Fruit fly (Drosophila melanogaster) whole organism, embryonic: Measurements from ENCODE around the gene CG7966.

ENCODE experiments used
- CG1024 ChIP-seq: fragments of 200-800 bp; sonication (Bioruptor generic); IDR thresholded peaks from 2 replicates; pipeline ENCODE4 v1.3.6; 2022; ENCODE audit warnings: missing biosample characterization, missing genetic modification characterization
- CG11093 ChIP-seq: fragments of 200-800 bp; sonication (Bioruptor generic); IDR thresholded peaks from 3 replicates; pipeline ENCODE4 v1.3.6; 2022; ENCODE audit warnings: missing biosample characterization, missing genetic modification characterization
- CG11696 ChIP-seq: fragments of 200-800 bp; sonication (Bioruptor generic); IDR thresholded peaks from 2 replicates; pipeline ENCODE4 v1.3.6; 2022; ENCODE audit warnings: missing biosample characterization, missing genetic modification characterization
- CG12299 ChIP-seq: fragments of 200-800 bp; sonication (Bioruptor generic); optimal IDR thresholded peaks from 2 replicates; lab custom pipeline; 2018; ENCODE audit warnings: missing biosample characterization, mild to moderate bottlenecking, missing genetic modification characterization
- CG12744 ChIP-seq: fragments of 200-800 bp; sonication (Bioruptor generic); optimal IDR thresholded peaks from 2 replicates; lab custom pipeline; 2016; ENCODE audit warnings: missing biosample characterization, missing genetic modification characterization
- CG15073 ChIP-seq: fragments of 200-800 bp; sonication (Bioruptor generic); optimal IDR thresholded peaks from 2 replicates; lab custom pipeline; 2016; ENCODE audit warnings: missing biosample characterization, missing genetic modification characterization
- CG15269 ChIP-seq: fragments of 200-800 bp; sonication (Bioruptor generic); optimal IDR thresholded peaks from 2 replicates; lab custom pipeline; 2018; ENCODE audit warnings: missing biosample characterization, mild to moderate bottlenecking, missing genetic modification characterization, moderate library complexity
- CG1602 ChIP-seq: fragments of 200-800 bp; sonication (Bioruptor generic); optimal IDR thresholded peaks from 3 replicates; lab custom pipeline; 2016; ENCODE audit warnings: missing biosample characterization, missing genetic modification characterization
- CG16815 ChIP-seq: fragments of 200-800 bp; sonication (Bioruptor generic); optimal IDR thresholded peaks from 3 replicates; lab custom pipeline; 2017; ENCODE audit warnings: missing biosample characterization, mild to moderate bottlenecking, missing genetic modification characterization
- CG17385 ChIP-seq: fragments of 200-800 bp; sonication (Bioruptor generic); optimal IDR thresholded peaks from 3 replicates; lab custom pipeline; 2018; ENCODE audit warnings: missing biosample characterization, mild to moderate bottlenecking, missing genetic modification characterization
- CG17802 ChIP-seq: fragments of 200-800 bp; sonication (Bioruptor generic); optimal IDR thresholded peaks from 2 replicates; lab custom pipeline; 2018; ENCODE audit warnings: missing biosample characterization, mild to moderate bottlenecking, missing genetic modification characterization, moderate library complexity
- CG18011 ChIP-seq: fragments of 200-800 bp; sonication (Bioruptor generic); optimal IDR thresholded peaks from 2 replicates; lab custom pipeline; 2017; ENCODE audit warnings: missing biosample characterization, missing genetic modification characterization, mild to moderate bottlenecking, moderate library complexity, missing genotype
- CG18764 ChIP-seq: fragments of 200-800 bp; sonication (Bioruptor generic); optimal IDR thresholded peaks from 3 replicates; lab custom pipeline; 2016; ENCODE audit warnings: missing biosample characterization, missing genetic modification characterization
- CG4617 ChIP-seq: fragments of 200-800 bp; sonication (Bioruptor generic); optimal IDR thresholded peaks from 3 replicates; lab custom pipeline; 2016; ENCODE audit warnings: missing biosample characterization, missing genetic modification characterization, borderline replicate concordance
- CG4854 ChIP-seq: fragments of 200-800 bp; sonication (Bioruptor generic); optimal IDR thresholded peaks from 2 replicates; lab custom pipeline; 2016; ENCODE audit warnings: missing biosample characterization, missing genetic modification characterization, inconsistent platforms
- Dip2 ChIP-seq: fragments of 200-800 bp; sonication (Bioruptor generic); IDR thresholded peaks from 2 replicates; pipeline ENCODE4 v1.3.6; 2022; ENCODE audit warnings: missing biosample characterization, missing genetic modification characterization
- Ets97D ChIP-seq: fragments of 200-800 bp; sonication (Bioruptor generic); optimal IDR thresholded peaks from 3 replicates; lab custom pipeline; 2016; ENCODE audit warnings: missing biosample characterization, missing genetic modification characterization
- Fer3 ChIP-seq: fragments of 200-800 bp; sonication (Bioruptor generic); optimal IDR thresholded peaks from 2 replicates; lab custom pipeline; 2018; ENCODE audit warnings: missing biosample characterization, mild to moderate bottlenecking, missing genetic modification characterization, moderate library complexity
- Lpt ChIP-seq: fragments of >200 bp; optimal IDR thresholded peaks from 2 replicates; lab custom pipeline; 2018; ENCODE audit warnings: missing biosample characterization, missing genetic modification characterization
- MBD-R2 ChIP-seq: fragments of 200-800 bp; sonication (Bioruptor generic); IDR thresholded peaks from 2 replicates; pipeline ENCODE4 v1.3.6; 2022; ENCODE audit warnings: missing biosample characterization, missing genetic modification characterization
- Myb ChIP-seq: fragments of 200-800 bp; sonication (Bioruptor generic); optimal IDR thresholded peaks from 2 replicates; lab custom pipeline; 2016; ENCODE audit warnings: missing biosample characterization, missing genetic modification characterization
- PHDP ChIP-seq: fragments of 200-800 bp; sonication (Bioruptor generic); optimal IDR thresholded peaks from 3 replicates; lab custom pipeline; 2018; ENCODE audit warnings: missing biosample characterization, mild to moderate bottlenecking, missing genetic modification characterization, moderate library complexity
- Ravus ChIP-seq: fragments of 200-800 bp; sonication (Bioruptor generic); IDR thresholded peaks from 2 replicates; pipeline ENCODE4 v1.3.6; 2022; ENCODE audit warnings: missing biosample characterization, missing genetic modification characterization
- TFAM ChIP-seq: fragments of 200-800 bp; sonication (Bioruptor generic); optimal IDR thresholded peaks from 2 replicates; lab custom pipeline; 2017; ENCODE audit warnings: missing biosample characterization, missing genetic modification characterization, inconsistent platforms
- YL-1 ChIP-seq: fragments of 200-800 bp; sonication (Bioruptor generic); optimal IDR thresholded peaks from 3 replicates; lab custom pipeline; 2017; ENCODE audit warnings: missing biosample characterization, mild to moderate bottlenecking, missing genetic modification characterization
- abd-A ChIP-seq: fragments of 200-800 bp; sonication (Bioruptor generic); optimal IDR thresholded peaks from 3 replicates; lab custom pipeline; 2019; ENCODE audit warnings: missing biosample characterization, mild to moderate bottlenecking, missing genetic modification characterization, moderate library complexity
- ac ChIP-seq: fragments of 200-800 bp; sonication (Bioruptor generic); optimal IDR thresholded peaks from 3 replicates; lab custom pipeline; 2017; ENCODE audit warnings: missing biosample characterization, mild to moderate bottlenecking, missing genetic modification characterization
- aop ChIP-seq: fragments of 200-800 bp; sonication (Bioruptor generic); IDR thresholded peaks from 2 replicates; pipeline ENCODE4 v1.3.6; 2022; ENCODE audit warnings: missing biosample characterization, missing genetic modification characterization
- ap ChIP-seq: fragments of 200-800 bp; sonication (Bioruptor generic); IDR thresholded peaks from 2 replicates; pipeline ENCODE4 v1.3.6; 2022; ENCODE audit warnings: missing biosample characterization, missing genetic modification characterization
- ara ChIP-seq: fragments of 200-800 bp; sonication (Bioruptor generic); IDR thresholded peaks from 2 replicates; pipeline ENCODE4 v1.3.6; 2022; ENCODE audit warnings: missing biosample characterization, missing genetic modification characterization
- bowl ChIP-seq: fragments of 200-800 bp; sonication (Bioruptor generic); IDR thresholded peaks from 2 replicates; pipeline ENCODE4 v1.3.6; 2022; ENCODE audit warnings: missing biosample characterization, missing genetic modification characterization
- chinmo ChIP-seq: fragments of 200-800 bp; sonication (Bioruptor generic); IDR thresholded peaks from 4 replicates; pipeline ENCODE4 v1.3.6; 2022; ENCODE audit warnings: missing biosample characterization, missing genetic modification characterization; ENCODE audit not compliant: partially characterized antibody
- croc ChIP-seq: fragments of 200-800 bp; sonication (Bioruptor generic); conservative IDR thresholded peaks from 3 replicates; pipeline ENCODE4 v1.3.6; 2022; ENCODE audit warnings: missing biosample characterization, missing genetic modification characterization
- crol ChIP-seq: fragments of 200-800 bp; sonication (Bioruptor generic); IDR thresholded peaks from 2 replicates; pipeline ENCODE4 v1.3.6; 2022; ENCODE audit warnings: missing biosample characterization, missing genetic modification characterization
- gce ChIP-seq: fragments of 200-800 bp; sonication (Bioruptor generic); IDR thresholded peaks from 3 replicates; pipeline ENCODE4 v1.3.6; 2022; ENCODE audit warnings: missing biosample characterization, missing genetic modification characterization
- gfzf ChIP-seq: fragments of 200-800 bp; sonication (Bioruptor generic); optimal IDR thresholded peaks from 2 replicates; lab custom pipeline; 2016; ENCODE audit warnings: missing biosample characterization, mild to moderate bottlenecking, missing genetic modification characterization, moderate library complexity
- hkb ChIP-seq, 2 experiments: fragments of 200-800 bp in 1 of 2; fragments of >200 bp in 1 of 2; sonication (Bioruptor generic) in 1 of 2; IDR thresholded peaks in 1 of 2; optimal IDR thresholded peaks in 1 of 2; 2 replicates each; pipeline versions ENCODE4 v1.3.6 to Lab custom; 2017 to 2022; ENCODE audit warnings: missing biosample characterization in 1 of 2, missing genetic modification characterization in 1 of 2
- ind ChIP-seq: fragments of 200-800 bp; sonication (Bioruptor generic); optimal IDR thresholded peaks from 3 replicates; lab custom pipeline; 2016; ENCODE audit warnings: missing biosample characterization, missing genetic modification characterization
- lmd ChIP-seq: fragments of 200-800 bp; sonication (Bioruptor generic); IDR thresholded peaks from 2 replicates; pipeline ENCODE4 v1.3.6; 2022; ENCODE audit warnings: missing biosample characterization, missing genetic modification characterization
- nau ChIP-seq: fragments of 200-800 bp; sonication (Bioruptor generic); optimal IDR thresholded peaks from 3 replicates; lab custom pipeline; 2017; ENCODE audit warnings: missing biosample characterization, mild to moderate bottlenecking, missing genetic modification characterization, missing genetic modification reagents
- pho ChIP-seq: fragments of 200-800 bp; sonication (Bioruptor generic); optimal IDR thresholded peaks from 2 replicates; lab custom pipeline; 2016; ENCODE audit warnings: missing biosample characterization, missing genetic modification characterization
- pum ChIP-seq: fragments of 200-800 bp; sonication (Bioruptor generic); optimal IDR thresholded peaks from 2 replicates; lab custom pipeline; 2016; ENCODE audit warnings: missing biosample characterization, missing genetic modification characterization
- sens ChIP-seq: fragments of 200-800 bp; sonication (Bioruptor generic); peaks from one replicate; lab custom pipeline; 2016; ENCODE audit warnings: missing biosample characterization, missing genetic modification characterization
- seq ChIP-seq: fragments of 200-800 bp; sonication (Bioruptor generic); IDR thresholded peaks from 2 replicates; pipeline ENCODE4 v1.3.6; 2022; ENCODE audit warnings: missing biosample characterization, missing genetic modification characterization
- sqz ChIP-seq: fragments of 200-800 bp; sonication (Bioruptor generic); optimal IDR thresholded peaks from 3 replicates; lab custom pipeline; 2018; ENCODE audit warnings: missing biosample characterization, mild to moderate bottlenecking, missing genetic modification characterization
- sug ChIP-seq: fragments of 200-800 bp; optimal IDR thresholded peaks from 2 replicates; lab custom pipeline; 2019; ENCODE audit warnings: missing biosample characterization, mild to moderate bottlenecking, missing genetic modification characterization, moderate library complexity
- tap ChIP-seq: fragments of 200-800 bp; optimal IDR thresholded peaks from 3 replicates; lab custom pipeline; 2019; ENCODE audit warnings: missing biosample characterization, mild to moderate bottlenecking, missing genetic modification characterization, moderate library complexity
- tgo ChIP-seq: fragments of 200-800 bp; sonication (Bioruptor generic); IDR thresholded peaks from 3 replicates; pipeline ENCODE4 v1.3.6; 2022; ENCODE audit warnings: missing biosample characterization, missing genetic modification characterization
- ttk ChIP-seq: fragments of 200-800 bp; sonication (Bioruptor generic); IDR thresholded peaks from 2 replicates; pipeline ENCODE4 v2.1.2; 2022; ENCODE audit warnings: missing biosample characterization, missing genetic modification characterization
- wdn ChIP-seq: fragments of 200-800 bp; sonication (Bioruptor generic); IDR thresholded peaks from 2 replicates; pipeline ENCODE4 v1.3.6; 2022; ENCODE audit warnings: missing biosample characterization, missing genetic modification characterization
- zen ChIP-seq: fragments of 200-800 bp; sonication (Bioruptor generic); optimal IDR thresholded peaks from 3 replicates; lab custom pipeline; 2018; ENCODE audit warnings: missing biosample characterization, mild to moderate bottlenecking, missing genetic modification characterization, moderate library complexity

CG7966 gene

DNA sequence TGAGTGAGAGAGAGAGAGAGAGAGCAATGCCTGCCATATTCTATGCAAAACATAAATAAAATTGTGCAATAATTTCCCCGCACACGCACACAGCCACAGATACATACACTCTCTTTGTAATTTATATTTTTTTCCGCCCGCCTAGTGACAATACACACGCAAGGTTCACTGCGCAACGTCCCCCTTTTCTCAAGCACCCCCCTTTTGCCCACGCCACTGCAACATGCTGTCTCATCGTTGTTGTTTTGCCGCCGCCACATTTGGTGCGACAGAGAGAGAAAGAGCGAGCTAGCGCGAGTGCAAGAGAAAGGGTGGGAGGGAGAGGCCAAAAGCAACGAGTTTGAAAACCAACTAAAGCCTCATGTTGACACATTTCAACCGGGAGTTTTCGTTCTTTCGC is 38.9 kb downstream of the CG7966 start (continued):
- TF ChIP-seq tap (no peak), pum (GFP tag; lab: Kevin White, UChicago) (peak; percentile 40), gce (GFP tag; lab: Robert Waterston, UW) (peak; percentile 60; the same call in 1 of the 3 replicates), Myb (GFP tag; lab: Kevin White, UChicago) (peak; percentile 51), Ets97D (GFP tag; lab: Kevin White, UChicago) (peak; percentile 29), gfzf (GFP tag; lab: Kevin White, UChicago) (no peak), tgo (GFP tag; lab: Robert Waterston, UW) (peak; percentile 55; the same call in 2 of the 3 replicates), lmd (GFP tag; lab: Robert Waterston, UW) (peak; percentile 67), CG17385 (GFP tag; lab: Kevin White, UChicago) (peak; percentile 41), PHDP (tag; lab: Kevin White, UChicago) (peak; percentile 38), ttk (GFP tag; lab: Robert Waterston, UW) (peak; percentile 61; the same call in 1 of the 2 replicates), nau (GFP tag; lab: Kevin White, UChicago) (no peak), Ravus (no peak; the same call in 1 of the 2 replicates), croc (peak; percentile 24; the same call in 2 of the 3 replicates), seq (no peak), CG12744 (peak; percentile 2), CG18764 (GFP tag; lab: Kevin White, UChicago) (no peak), Dip2 (no peak), TFAM (GFP tag; lab: Kevin White, UChicago) (no peak), wdn (GFP tag; lab: Robert Waterston, UW) (peak; percentile 55; the same call in 1 of the 2 replicates), CG4854 (GFP tag; lab: Kevin White, UChicago) (peak; percentile 25), aop (GFP tag; lab: Robert Waterston, UW) (0 out of 2 replicates have a peak, but pooled peaks have one; percentile 48), CG4617 (no peak), MBD-R2 (GFP tag; lab: Robert Waterston, UW) (peak; percentile 35; the same call in 1 of the 2 replicates), zen (tag; lab: Kevin White, UChicago) (peak; percentile 43), sens (GFP tag; lab: Kevin White, UChicago) (peak; percentile 84), sug (tag; lab: Kevin White, UChicago) (peak; percentile 1), CG15269 (no peak), CG18011 (GFP tag; lab: Kevin White, UChicago) (no peak), CG17802 (tag; lab: Kevin White, UChicago) (no peak), YL-1 (peak; percentile 29), abd-A (tag; lab: Kevin White, UChicago) (peak; percentile 57), Fer3 (tag; lab: Kevin White, UChicago) (peak; percentile 25), ap (GFP tag; lab: Robert Waterston, UW) (peak; percentile 62), hkb (optimal IDR thresholded peaks at IDR 0.05; lab: Kevin White, UChicago) (no peak), hkb (GFP tag; IDR thresholded peaks at IDR 0.05; lab: Robert Waterston, UW) (peak; percentile 60), pho (GFP tag; lab: Kevin White, UChicago) (peak; percentile 70), Lpt (GFP tag; lab: Kevin White, UChicago) (no peak), CG1602 (peak; percentile 26), CG15073 (GFP tag; lab: Kevin White, UChicago) (no peak), ac (no peak), CG16815 (peak; percentile 29), bowl (GFP tag; lab: Robert Waterston, UW) (peak; percentile 51; the same call in 1 of the 2 replicates), CG12299 (tag; lab: Kevin White, UChicago) (peak; percentile 57), CG11696 (GFP tag; lab: Robert Waterston, UW) (peak; percentile 42; the same call in 1 of the 2 replicates), sqz (GFP tag; lab: Kevin White, UChicago) (peak; percentile 68), CG11093 (GFP tag; lab: Robert Waterston, UW) (no peak), ara (GFP tag; lab: Robert Waterston, UW) (peak; percentile 62; the same call in 1 of the 2 replicates), CG1024 (GFP tag; lab: Robert Waterston, UW) (no peak), crol (GFP tag; lab: Robert Waterston, UW) (peak; percentile 96), chinmo (GFP tag; lab: Robert Waterston, UW) (0 out of 4 replicates have a peak, but pooled peaks have one; percentile 67), ind (GFP tag; lab: Kevin White, UChicago) (peak; percentile 60)
